Worm (Caenorhabditis elegans) whole organism, young adult: ENCODE data around the gene C56E6.7.

Experiments
- F49E8.2 ChIP-seq: sonication (generic microtip); optimal IDR thresholded peaks from 3 replicates; lab custom pipeline; 2017; ENCODE audit warnings: missing genetic modification characterization, mild to moderate bottlenecking, missing compliant biosample characterization, antibody characterized with exemption, moderate library complexity; ENCODE audit not compliant: insufficient read depth
- ceh-100 ChIP-seq: fragments of 200-800 bp; sonication (Bioruptor generic); IDR thresholded peaks from 2 replicates; pipeline ENCODE4 v1.3.6; 2022; ENCODE audit warnings: missing genetic modification reagents, missing genetic modification characterization, missing compliant biosample characterization
- efl-1 ChIP-seq: fragments of 150-350 bp; optimal IDR thresholded peaks from 2 replicates; lab custom pipeline; 2014; ENCODE audit warnings: missing biosample characterization, missing genetic modification reagents, missing genetic modification characterization
- lag-1 ChIP-seq: fragments of 200-800 bp; sonication (Bioruptor generic); IDR thresholded peaks from 2 replicates; pipeline ENCODE4 v1.3.6; 2022; ENCODE audit warnings: missing genetic modification reagents, missing genetic modification characterization, missing compliant biosample characterization
- let-607 ChIP-seq, 2 experiments: fragments of 200-800 bp in 1 of 2; sonication (Bioruptor generic) in 1 of 2; sonication (generic microtip) in 1 of 2; optimal IDR thresholded peaks; 2 replicates each; lab custom pipeline; 2016 to 2018; ENCODE audit warnings: mild to moderate bottlenecking in 2 of 2, missing compliant biosample characterization in 2 of 2, missing genetic modification characterization in 2 of 2, moderate library complexity in 2 of 2, missing genotype in 1 of 2

- TF ChIP-seq F49E8.2 (no peak), efl-1 (GFP tag; lab: Kevin White, UChicago) (no peak), let-607 (tag; optimal IDR thresholded peaks at IDR 0.05; lab: Kevin White, UChicago) (no peak), ceh-100 (GFP tag; lab: Robert Waterston, UW) (no peak), lag-1 (GFP tag; lab: Robert Waterston, UW) (no peak)
Observed at ce11 chrII:6497137-6497536, 19.2 kb upstream of the C56E6.7 start.
